Worm (Caenorhabditis elegans): Measurements from ENCODE around the gene R53.4.

DNA sequence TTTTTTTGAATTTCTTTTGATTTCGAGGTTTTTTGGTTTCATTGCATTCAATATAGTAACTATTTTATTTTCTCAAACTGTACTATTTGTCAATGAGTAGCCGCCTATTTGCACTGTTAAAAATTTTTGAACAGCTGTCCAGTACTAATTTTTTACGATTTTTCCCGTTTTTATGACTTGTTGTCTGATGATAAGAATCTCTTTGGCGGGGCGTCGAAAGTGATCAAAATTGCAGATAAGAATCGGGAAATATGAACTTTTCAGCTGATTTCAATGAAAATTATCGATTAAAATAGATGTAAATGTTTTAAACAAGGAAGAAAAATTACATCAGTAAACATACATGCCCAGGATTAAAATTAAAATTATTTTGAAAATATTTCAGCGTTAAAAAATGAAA lies 6.4 kb upstream of the R53.4 start:
- TF ChIP-seq sox-4 (tag; optimal IDR thresholded peaks at IDR 0.05) (no peak), jun-1 (tag; optimal IDR thresholded peaks at IDR 0.05) (no peak), ceh-90 (tag; optimal IDR thresholded peaks at IDR 0.05) (no peak), irx-1 (tag; optimal IDR thresholded peaks at IDR 0.05) (no peak), egl-13 (tag; optimal IDR thresholded peaks at IDR 0.05) (no peak), mep-1 (tag; optimal IDR thresholded peaks at IDR 0.05) (no peak)

All from whole organism, L1 larva.